Worm (Caenorhabditis elegans) whole organism, L1 larva: Measurements from ENCODE around the gene acy-1.

Experiments
- ceh-63 ChIP-seq: fragments of 200-800 bp; sonication (Bioruptor generic); optimal IDR thresholded peaks from 2 replicates; lab custom pipeline; 2018; ENCODE audit warnings: mild to moderate bottlenecking, missing genetic modification characterization, missing compliant biosample characterization
- elt-3 ChIP-seq, 6 experiments: fragments of 150-350 bp in 1 of 6; sonication (generic microtip); optimal IDR thresholded peaks; 2 replicates each; lab custom pipeline; 2017 to 2018; ENCODE audit warnings: missing biosample characterization in 6 of 6, missing genetic modification characterization in 6 of 6, inconsistent platforms in 1 of 6
- lin-39 ChIP-seq: fragments of 150-350 bp; optimal IDR thresholded peaks from 2 replicates; lab custom pipeline; 2014; ENCODE audit warnings: missing biosample characterization, missing genetic modification reagents, missing genetic modification characterization
- lsy-2 ChIP-seq, 2 experiments: fragments of 150-350 bp; optimal IDR thresholded peaks; 2 replicates each; lab custom pipeline; 2014; ENCODE audit warnings: missing biosample characterization in 2 of 2, missing genetic modification characterization in 2 of 2
- nhr-12 ChIP-seq: sonication (generic microtip); optimal IDR thresholded peaks from 2 replicates; lab custom pipeline; 2017; ENCODE audit warnings: missing biosample characterization, missing genetic modification characterization
- pqm-1 ChIP-seq: sonication (generic microtip); optimal IDR thresholded peaks from 3 replicates; lab custom pipeline; 2017; ENCODE audit warnings: missing biosample characterization, missing genetic modification characterization
- unc-62 ChIP-seq: fragments of 150-350 bp; optimal IDR thresholded peaks from 2 replicates; lab custom pipeline; 2014; ENCODE audit warnings: missing biosample characterization, missing genetic modification reagents, missing genetic modification characterization
- zag-1 ChIP-seq: fragments of 150-350 bp; optimal IDR thresholded peaks from 2 replicates; lab custom pipeline; 2014; ENCODE audit warnings: missing biosample characterization, missing genetic modification characterization

DNA sequence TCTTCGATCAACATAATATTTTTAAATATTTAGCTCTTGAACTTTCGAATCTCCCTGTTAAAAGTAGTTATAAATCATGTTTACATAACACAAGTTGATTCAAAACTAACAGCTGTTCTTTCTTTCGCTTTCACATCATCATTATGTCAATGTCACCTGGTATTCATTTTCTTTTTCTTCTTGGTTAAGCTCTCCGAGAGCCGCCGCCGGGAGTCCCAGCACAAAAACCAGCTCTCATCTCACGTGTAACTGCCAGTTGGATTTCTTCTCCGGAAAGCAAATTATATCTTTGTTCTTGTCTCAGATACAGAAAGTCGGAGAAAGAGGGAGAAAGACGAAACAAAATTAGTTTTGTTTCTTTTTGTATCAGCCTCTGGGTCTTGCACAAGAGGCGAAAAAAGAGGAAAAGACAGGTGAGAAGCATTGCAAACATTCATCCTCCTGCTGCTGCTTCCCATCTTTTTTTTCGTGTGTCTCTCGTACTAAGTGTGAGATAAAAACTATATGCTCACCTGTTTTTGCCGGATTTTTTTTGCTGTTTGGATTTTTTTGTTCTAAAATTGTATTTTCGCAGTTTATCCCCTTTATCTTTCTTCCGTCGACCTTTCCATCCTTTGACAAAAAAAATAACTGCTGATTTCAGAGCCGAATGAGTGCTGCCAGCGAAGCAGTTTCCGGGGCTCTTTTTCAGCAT is 9.5 kb downstream of the acy-1 start, which contains the start of gene F17C8.3:
- TF ChIP-seq ceh-63 (GFP tag; lab: Kevin White, UChicago) (no peak), lin-39 (peak; percentile 51), pqm-1 (no peak), lsy-2 (tag; optimal IDR thresholded peaks at IDR 0.05; lab: Kevin White, UChicago) (peak; percentile 54 to 70), elt-3 (tag; optimal IDR thresholded peaks at IDR 0.05; lab: Kevin White, UChicago) (no peak), unc-62 (GFP tag; lab: Kevin White, UChicago) (no peak), zag-1 (tag; lab: Kevin White, UChicago) (no peak), nhr-12 (tag; lab: Kevin White, UChicago) (no peak)
